Fruit fly (Drosophila melanogaster): ENCODE results near the gene Atx-1.

- TF ChIP-seq tj (GFP tag; optimal IDR thresholded peaks at IDR 0.05) (peak; percentile 24), CG7101 (tag; optimal IDR thresholded peaks at IDR 0.05) (peak; percentile 30), CG1620 (GFP tag; optimal IDR thresholded peaks at IDR 0.05) (peak; percentile 79)
Measured at dm6 chrX:6803312-6803794, 19.7 kb upstream of the Atx-1 start, which contains the start of the genes C3G and pod1.

Measured in whole organism, adult.